Fruit fly (Drosophila melanogaster): ENCODE measurements around the gene CG14658.

DNA sequence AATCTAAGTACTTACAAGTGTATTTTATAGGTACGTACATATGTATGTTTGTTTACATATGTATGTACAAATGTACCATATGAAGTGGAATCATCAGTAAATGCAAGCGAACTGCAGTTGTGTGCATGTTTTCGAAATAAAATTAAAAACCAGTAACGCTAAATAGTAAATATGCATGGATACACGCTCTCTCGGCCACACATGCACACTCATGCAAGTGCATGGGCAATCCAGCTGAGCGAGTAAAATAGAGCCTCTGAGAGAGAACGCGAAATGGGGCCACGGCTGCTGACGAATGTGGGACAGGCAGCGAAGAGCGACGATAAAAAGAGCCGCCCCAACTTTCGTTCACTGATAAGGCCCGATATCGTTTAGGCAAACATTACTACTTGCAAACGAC, 22.7 kb downstream of the CG14658 start:
- TF ChIP-seq h (optimal IDR thresholded peaks at IDR 0.05) (no peak), Sin3A (optimal IDR thresholded peaks at IDR 0.05) (no peak)

Data from Kc167 (cell line).